Fruit fly (Drosophila melanogaster): ENCODE data around the gene CG11349.

Gene CG11349

DNA sequence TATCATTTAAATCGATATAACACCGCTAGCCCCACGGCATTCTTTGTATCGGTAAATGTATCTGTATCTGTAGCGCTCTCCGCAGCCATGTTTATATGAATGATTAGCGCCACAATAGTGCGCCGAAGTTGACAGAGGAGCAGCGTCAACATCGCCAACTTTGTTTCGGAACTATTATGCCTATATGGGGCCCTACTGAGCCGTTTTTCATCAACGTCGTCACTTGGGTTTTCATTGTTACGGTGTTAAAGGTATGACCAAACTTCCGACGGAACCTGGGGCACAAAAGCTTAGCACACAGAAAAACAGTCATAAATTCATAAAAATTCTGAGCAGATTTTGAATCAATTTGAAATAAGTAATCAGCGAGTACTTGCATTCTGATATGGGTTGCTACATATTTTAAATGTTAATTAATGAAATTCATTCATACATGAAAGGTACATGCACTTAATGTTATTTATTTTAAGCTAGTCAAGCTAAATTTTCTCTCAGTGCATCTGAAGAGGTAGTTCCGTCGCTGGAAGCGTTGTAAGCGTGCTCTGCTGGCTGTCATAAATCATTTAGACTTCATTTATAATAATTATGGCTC, 11.3 kb upstream of the CG11349 start, which contains the start of gene CG15023 (continued):
- TF ChIP-seq Med (GFP tag) = peak; percentile 69
- TF ChIP-seq D19B (GFP tag; optimal IDR thresholded peaks at IDR 0.05) = no peak
- TF ChIP-seq Dip3 (GFP tag; optimal IDR thresholded peaks at IDR 0.05) = no peak
- TF ChIP-seq Nf-YC (tag; optimal IDR thresholded peaks at IDR 0.05) = no peak
- TF ChIP-seq CG1233 (GFP tag; optimal IDR thresholded peaks at IDR 0.05) = no peak
- no peak for TF ChIP-seq hbn (GFP tag; IDR thresholded peaks at IDR 0.05; ENCODE audit: partially characterized antibody)
- no peak for TF ChIP-seq pita (GFP tag; optimal IDR thresholded peaks at IDR 0.05)
- no peak for TF ChIP-seq h (optimal IDR thresholded peaks at IDR 0.05)
- TF ChIP-seq HHEX (GFP tag; optimal IDR thresholded peaks at IDR 0.05) = no peak
- TF ChIP-seq CG2712 (tag; optimal IDR thresholded peaks at IDR 0.05) = no peak
- 0 out of 2 replicates have a peak, but pooled peaks have one; percentile 18 for TF ChIP-seq CG32767 (GFP tag; IDR thresholded peaks at IDR 0.05)
- TF ChIP-seq hth (optimal IDR thresholded peaks at IDR 0.05) = no peak
- no peak for TF ChIP-seq CG14965 (GFP tag; optimal IDR thresholded peaks at IDR 0.05; ENCODE audit: borderline replicate concordance)
- TF ChIP-seq CG8290 (GFP tag; optimal IDR thresholded peaks at IDR 0.05) = no peak
- TF ChIP-seq CG8290 (tag; optimal IDR thresholded peaks at IDR 0.05) = no peak
- TF ChIP-seq B-H2 (GFP tag; optimal IDR thresholded peaks at IDR 0.05) = no peak
- no peak for TF ChIP-seq Nf-YA (GFP tag; IDR thresholded peaks at IDR 0.05)
- TF ChIP-seq dan (GFP tag; IDR thresholded peaks at IDR 0.05) = no peak
- no peak for TF ChIP-seq NC2α (GFP tag; optimal IDR thresholded peaks at IDR 0.05)
- peak; percentile 42; the same call in 1 of the 2 replicates for TF ChIP-seq lmd (GFP tag; IDR thresholded peaks at IDR 0.05)
- no peak for TF ChIP-seq Chrac-16 (GFP tag; optimal IDR thresholded peaks at IDR 0.05)
- TF ChIP-seq CG9817 (tag; optimal IDR thresholded peaks at IDR 0.05) = peak; percentile 20
- no peak for TF ChIP-seq CG42726 (GFP tag; IDR thresholded peaks at IDR 0.05; ENCODE audit: partially characterized antibody)
- TF ChIP-seq CG2678 (tag; optimal IDR thresholded peaks at IDR 0.05) = peak; percentile 56
- no peak for TF ChIP-seq luna (GFP tag; optimal IDR thresholded peaks at IDR 0.05)
- peak; percentile 17 for TF ChIP-seq CG17568 (GFP tag; optimal IDR thresholded peaks at IDR 0.05)
- no peak for TF ChIP-seq Deaf1 (tag; optimal IDR thresholded peaks at IDR 0.05)
- no peak for TF ChIP-seq Xrp1 (GFP tag; IDR thresholded peaks at IDR 0.05)
- no peak for TF ChIP-seq prd (optimal IDR thresholded peaks at IDR 0.05)
- TF ChIP-seq prd (GFP tag; IDR thresholded peaks at IDR 0.05) = 0 out of 3 replicates have a peak, but pooled peaks have one; percentile 21
- TF ChIP-seq lola (GFP tag; optimal IDR thresholded peaks at IDR 0.05) = no peak
- peak; percentile 45 for TF ChIP-seq sens (GFP tag)
- no peak for TF ChIP-seq CG3838 (GFP tag; optimal IDR thresholded peaks at IDR 0.05)
- no peak for TF ChIP-seq fd96Cb (tag; optimal IDR thresholded peaks at IDR 0.05)
- no peak for TF ChIP-seq CG4282 (GFP tag; optimal IDR thresholded peaks at IDR 0.05)
- no peak for TF ChIP-seq knrl (GFP tag; IDR thresholded peaks at IDR 0.05; ENCODE audit: partially characterized antibody)
- no peak for TF ChIP-seq CG8281 (tag; optimal IDR thresholded peaks at IDR 0.05)
- TF ChIP-seq gro (GFP tag; optimal IDR thresholded peaks at IDR 0.05) = no peak
- TF ChIP-seq CG9797 (GFP tag; optimal IDR thresholded peaks at IDR 0.05) = no peak
- no peak for TF ChIP-seq CG18599 (GFP tag; optimal IDR thresholded peaks at IDR 0.05)
- TF ChIP-seq hb (GFP tag; IDR thresholded peaks at IDR 0.05; ENCODE audit: partially characterized antibody) = no peak
- TF ChIP-seq ind (GFP tag; optimal IDR thresholded peaks at IDR 0.05) = no peak
- no peak for TF ChIP-seq CG6175 (GFP tag; IDR thresholded peaks at IDR 0.05)
- no peak for TF ChIP-seq CG18476 (GFP tag; optimal IDR thresholded peaks at IDR 0.05)
- no peak for TF ChIP-seq cg (GFP tag; optimal IDR thresholded peaks at IDR 0.05)
- TF ChIP-seq tap (tag; optimal IDR thresholded peaks at IDR 0.05) = no peak
- peak; percentile 35 for TF ChIP-seq CG2120 (GFP tag; optimal IDR thresholded peaks at IDR 0.05)
- TF ChIP-seq Stat92E (GFP tag; optimal IDR thresholded peaks at IDR 0.05) = no peak
- TF ChIP-seq croc (GFP tag; conservative IDR thresholded peaks at IDR 0.05) = no peak
- TF ChIP-seq Adf1 (GFP tag; IDR thresholded peaks at IDR 0.05) = no peak; the same call in 1 of the 2 replicates
- TF ChIP-seq bowl (GFP tag; IDR thresholded peaks at IDR 0.05) = no peak
